Worm (Caenorhabditis elegans) whole organism, mixed stage, embryonic: ENCODE results near the gene nep-13.

Experiments used
- blmp-1 ChIP-seq: fragments of 150-350 bp; optimal IDR thresholded peaks from 2 replicates; lab custom pipeline; 2014; ENCODE audit warnings: missing biosample characterization, missing genetic modification characterization
- drap-1 ChIP-seq: fragments of 200-800 bp; sonication (Bioruptor generic); optimal IDR thresholded peaks from 3 replicates; lab custom pipeline; 2018; ENCODE audit warnings: mild to moderate bottlenecking, missing genetic modification characterization, missing compliant biosample characterization
- nhr-12 ChIP-seq: fragments of 150-350 bp; optimal IDR thresholded peaks from 2 replicates; lab custom pipeline; 2014; ENCODE audit warnings: missing biosample characterization, missing genetic modification characterization
- nhr-76 ChIP-seq: sonication (generic microtip); optimal IDR thresholded peaks from 2 replicates; lab custom pipeline; 2017; ENCODE audit warnings: missing biosample characterization, missing genetic modification characterization
- pha-4 ChIP-seq: fragments of 150-350 bp; optimal IDR thresholded peaks from 2 replicates; lab custom pipeline; 2018; ENCODE audit warnings: missing biosample characterization, missing genetic modification reagents, missing genetic modification characterization
- sem-2 ChIP-seq: fragments of 200-800 bp; sonication (Bioruptor generic); optimal IDR thresholded peaks from 2 replicates; lab custom pipeline; 2018; ENCODE audit warnings: mild to moderate bottlenecking, missing genetic modification characterization, missing compliant biosample characterization
- unc-39 ChIP-seq: fragments of 150-350 bp; optimal IDR thresholded peaks from 2 replicates; lab custom pipeline; 2014; ENCODE audit warnings: missing biosample characterization, missing genetic modification characterization
- unc-62 ChIP-seq: fragments of 150-350 bp; optimal IDR thresholded peaks from 2 replicates; lab custom pipeline; 2014; ENCODE audit warnings: missing biosample characterization, missing genetic modification reagents, missing genetic modification characterization
- ztf-11 ChIP-seq: fragments of 150-350 bp; optimal IDR thresholded peaks from 2 replicates; lab custom pipeline; 2014; ENCODE audit warnings: missing biosample characterization, missing genetic modification characterization

- no peak for TF ChIP-seq blmp-1 (tag; lab: Kevin White, UChicago)
- no peak for TF ChIP-seq nhr-12 (tag; lab: Kevin White, UChicago)
- TF ChIP-seq nhr-76 (tag; lab: Kevin White, UChicago) = no peak
- TF ChIP-seq unc-62 (GFP tag; lab: Kevin White, UChicago) = no peak
- TF ChIP-seq pha-4 (tag; lab: Kevin White, UChicago) = no peak
- TF ChIP-seq drap-1 (GFP tag; lab: Kevin White, UChicago) = no peak
- no peak for TF ChIP-seq unc-39 (tag; lab: Kevin White, UChicago)
- TF ChIP-seq ztf-11 (tag; lab: Kevin White, UChicago) = no peak
- TF ChIP-seq sem-2 (GFP tag; lab: Kevin White, UChicago) = no peak
Measured at ce11 chrII:3297914-3298313, 15.5 kb downstream of the nep-13 start, which contains the start of gene btb-18.
